Worm (Caenorhabditis elegans): ENCODE measurements around the gene coh-3.

The coh-3 gene

DNA sequence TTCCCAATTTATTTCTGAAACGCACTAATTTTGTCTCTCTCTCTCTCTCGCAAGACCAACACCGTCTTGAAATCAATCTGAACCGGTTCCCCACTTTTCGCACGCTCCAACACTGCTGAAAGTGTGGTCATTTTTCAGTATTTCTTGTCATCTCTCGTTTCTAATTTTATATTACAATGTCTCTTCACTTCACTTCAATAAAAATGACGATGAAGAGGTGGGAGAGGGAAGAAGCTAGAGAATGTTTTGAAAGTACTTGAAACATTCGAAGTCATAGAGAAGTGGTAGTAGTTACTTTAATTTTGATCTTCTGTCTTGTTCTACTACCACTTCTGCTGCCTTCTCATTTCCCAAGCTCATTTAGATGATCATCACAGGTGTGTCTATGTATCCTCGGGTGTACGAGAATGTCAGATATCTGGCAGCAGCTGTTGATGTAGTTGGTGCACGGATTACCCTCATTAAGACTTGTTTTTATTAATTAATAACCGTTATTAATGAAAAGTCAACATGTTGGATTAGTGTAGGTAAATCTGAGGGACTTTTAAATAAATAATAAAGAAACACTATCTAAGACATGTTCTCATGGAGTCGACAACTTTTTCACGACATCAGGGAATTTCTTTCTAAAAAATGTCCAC lies 19.0 kb upstream of the coh-3 start:
- TF ChIP-seq ztf-23 (GFP tag; IDR thresholded peaks at IDR 0.05) (no peak), ref-1 (GFP tag; conservative IDR thresholded peaks at IDR 0.05) (no peak), med-1 (GFP tag; optimal IDR thresholded peaks at IDR 0.05; ENCODE audit: insufficient read depth) (no peak), T22C8.4 (GFP tag; IDR thresholded peaks at IDR 0.05) (no peak), tab-1 (GFP tag; IDR thresholded peaks at IDR 0.05) (no peak), cog-1 (tag; optimal IDR thresholded peaks at IDR 0.05) (no peak), klf-2 (GFP tag; conservative IDR thresholded peaks at IDR 0.05) (no peak), ztf-29 (GFP tag; IDR thresholded peaks at IDR 0.05) (no peak), flt-1 (GFP tag; IDR thresholded peaks at IDR 0.05) (no peak)

DNA sequence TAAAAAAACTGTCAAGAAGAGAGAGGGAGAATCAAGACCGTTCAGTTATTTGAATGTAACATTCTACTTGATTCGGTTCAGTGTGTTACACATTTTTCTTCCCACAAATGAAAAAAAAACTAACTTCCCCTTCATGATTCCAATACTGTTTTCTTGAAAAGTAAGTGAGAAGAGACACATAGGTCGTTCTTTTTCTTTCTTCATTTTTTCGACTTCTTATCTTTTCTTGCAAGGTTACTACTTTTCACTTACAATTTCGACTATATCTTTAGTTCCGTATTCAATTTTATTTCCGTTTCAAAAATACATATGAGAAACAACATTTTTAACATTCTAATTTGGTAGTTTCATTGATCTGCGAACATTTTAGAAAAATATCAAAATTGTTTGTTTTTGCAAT lies 18.0 kb upstream of the coh-3 start:
- TF ChIP-seq ztf-29 (GFP tag; IDR thresholded peaks at IDR 0.05) (no peak), ztf-23 (GFP tag; IDR thresholded peaks at IDR 0.05) (no peak), cog-1 (tag; optimal IDR thresholded peaks at IDR 0.05) (no peak), T22C8.4 (GFP tag; IDR thresholded peaks at IDR 0.05) (no peak), tab-1 (GFP tag; IDR thresholded peaks at IDR 0.05) (no peak), ref-1 (GFP tag; conservative IDR thresholded peaks at IDR 0.05) (no peak), flt-1 (GFP tag; IDR thresholded peaks at IDR 0.05) (no peak)

DNA sequence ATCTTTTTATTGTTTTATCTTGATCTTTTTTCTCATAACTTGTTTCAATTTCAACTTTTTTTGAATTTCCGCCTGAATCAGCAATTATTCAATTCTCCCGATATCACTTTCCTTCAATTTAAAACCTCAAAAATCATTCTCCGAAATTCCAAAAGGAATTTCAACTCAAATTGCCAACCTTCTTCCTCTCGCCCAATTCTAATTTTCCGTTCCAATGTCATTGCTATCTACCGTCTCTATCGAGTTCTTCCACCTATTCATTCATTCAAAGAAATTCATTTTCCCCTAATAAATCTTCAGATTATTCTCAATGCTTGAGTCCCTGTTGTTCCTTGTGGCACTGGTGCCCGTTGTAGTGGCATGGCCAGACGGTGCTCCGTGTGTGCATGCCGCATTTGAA lies 16.4 kb upstream of the coh-3 start, which contains the start of gene F23B12.4:
Gene F23B12.4 (plus strand): TSS at position 301 of the 400 bp plus-strand sequence.
- TF ChIP-seq cog-1 (tag; optimal IDR thresholded peaks at IDR 0.05) (no peak), tab-1 (GFP tag; IDR thresholded peaks at IDR 0.05) (no peak), ztf-23 (GFP tag; IDR thresholded peaks at IDR 0.05) (no peak), ref-1 (GFP tag; conservative IDR thresholded peaks at IDR 0.05) (no peak), ztf-29 (GFP tag; IDR thresholded peaks at IDR 0.05) (no peak), med-1 (GFP tag; optimal IDR thresholded peaks at IDR 0.05; ENCODE audit: insufficient read depth) (no peak), klf-2 (GFP tag; conservative IDR thresholded peaks at IDR 0.05) (no peak), T22C8.4 (GFP tag; IDR thresholded peaks at IDR 0.05) (no peak), flt-1 (GFP tag; IDR thresholded peaks at IDR 0.05) (no peak)

DNA sequence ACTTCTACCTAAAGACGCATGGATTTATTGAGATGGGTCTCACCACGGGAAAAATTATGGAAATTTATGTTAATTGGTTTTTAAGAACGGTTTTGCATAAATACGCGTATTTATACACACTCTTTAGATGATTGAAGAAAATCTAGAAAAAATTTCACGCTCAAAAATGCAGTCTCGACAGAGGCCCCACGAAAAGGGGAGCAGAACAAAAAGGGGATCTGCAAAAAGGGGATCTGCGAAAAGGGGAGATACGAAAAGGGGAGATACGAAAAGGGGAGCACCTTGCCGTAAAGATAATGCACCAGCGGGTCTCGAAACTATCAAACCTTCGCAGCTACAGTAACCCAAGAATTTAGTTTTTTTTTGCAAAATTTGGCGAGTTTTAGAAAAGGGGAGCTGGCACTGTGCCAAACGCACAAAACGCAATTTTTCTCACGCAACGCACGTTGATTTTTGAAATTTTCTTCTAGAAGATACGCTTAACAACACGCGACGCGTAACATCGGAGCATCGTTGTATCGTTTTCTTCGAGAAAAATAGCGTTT lies 13.7 kb upstream of the coh-3 start:
- TF ChIP-seq tab-1 (GFP tag; IDR thresholded peaks at IDR 0.05) (0 out of 2 replicates have a peak, but pooled peaks have one; percentile 14), ztf-23 (GFP tag; IDR thresholded peaks at IDR 0.05) (peak; percentile 63)

DNA sequence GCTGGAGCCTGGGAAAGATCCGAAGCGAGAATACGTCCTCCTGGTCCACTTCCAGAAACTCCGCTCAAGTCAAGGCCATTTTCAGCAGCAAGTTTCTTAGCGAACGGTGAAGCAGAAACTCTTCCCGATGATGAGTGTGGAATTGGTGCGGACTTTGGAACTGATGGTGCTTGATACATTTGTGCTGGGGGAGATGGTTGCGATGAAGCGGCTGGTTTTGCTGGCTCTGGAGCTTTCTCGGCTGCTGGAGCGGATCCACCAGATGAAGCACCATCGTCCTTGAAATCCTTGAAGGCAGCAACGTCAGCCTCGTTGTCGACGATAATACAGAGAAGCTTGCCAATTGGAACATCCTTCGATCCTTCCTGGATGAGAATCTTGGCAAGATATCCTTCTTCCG lies 10.8 kb upstream of the coh-3 start:
- TF ChIP-seq flt-1 (GFP tag; IDR thresholded peaks at IDR 0.05) = no peak
- no peak for TF ChIP-seq ztf-29 (GFP tag; IDR thresholded peaks at IDR 0.05)
- no peak for TF ChIP-seq ztf-23 (GFP tag; IDR thresholded peaks at IDR 0.05)
- TF ChIP-seq cog-1 (tag; optimal IDR thresholded peaks at IDR 0.05) = no peak
- TF ChIP-seq tab-1 (GFP tag; IDR thresholded peaks at IDR 0.05) = no peak
- no peak for TF ChIP-seq med-1 (GFP tag; optimal IDR thresholded peaks at IDR 0.05; ENCODE audit: insufficient read depth)

DNA sequence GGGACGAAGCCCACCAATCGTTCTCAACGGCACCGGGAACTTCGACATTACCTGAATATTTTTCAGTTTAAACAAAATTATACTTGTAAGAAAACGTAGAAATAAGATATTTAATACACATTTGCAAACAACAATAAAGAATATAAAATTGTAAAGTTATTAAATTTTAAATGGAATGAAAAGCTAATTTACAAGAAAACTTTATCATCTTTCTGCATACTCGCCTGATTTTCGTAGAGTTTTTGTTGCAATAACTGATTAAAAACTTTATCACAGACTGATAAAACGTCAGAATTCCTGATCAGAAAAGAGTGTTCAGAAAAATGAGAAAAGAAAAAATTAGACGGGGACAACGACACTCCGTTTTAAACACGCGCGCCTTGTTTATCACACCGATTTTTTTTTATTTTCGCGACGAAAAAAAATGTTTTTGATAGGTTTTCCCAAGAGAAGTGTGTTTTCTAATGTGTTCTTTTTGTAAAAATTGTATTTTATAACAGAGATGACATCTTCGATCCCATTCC lies 9.9 kb upstream of the coh-3 start, which contains the start of the genes dlat-1 and fntb-1:
Gene dlat-1 (minus strand): TSS at position 51 of the 524 bp plus-strand sequence.
Gene fntb-1 (plus strand): TSS at position 412 of the 524 bp plus-strand sequence.
- no peak for TF ChIP-seq cog-1 (tag; optimal IDR thresholded peaks at IDR 0.05)
- TF ChIP-seq med-1 (GFP tag; optimal IDR thresholded peaks at IDR 0.05; ENCODE audit: insufficient read depth) = no peak
- TF ChIP-seq tab-1 (GFP tag; IDR thresholded peaks at IDR 0.05) = no peak
- TF ChIP-seq klf-2 (GFP tag; conservative IDR thresholded peaks at IDR 0.05) = no peak
- TF ChIP-seq ref-1 (GFP tag; conservative IDR thresholded peaks at IDR 0.05) = no peak
- no peak for TF ChIP-seq flt-1 (GFP tag; IDR thresholded peaks at IDR 0.05)
- no peak for TF ChIP-seq T22C8.4 (GFP tag; IDR thresholded peaks at IDR 0.05)
- no peak for TF ChIP-seq ztf-23 (GFP tag; IDR thresholded peaks at IDR 0.05)
- TF ChIP-seq ztf-29 (GFP tag; IDR thresholded peaks at IDR 0.05) = no peak

DNA sequence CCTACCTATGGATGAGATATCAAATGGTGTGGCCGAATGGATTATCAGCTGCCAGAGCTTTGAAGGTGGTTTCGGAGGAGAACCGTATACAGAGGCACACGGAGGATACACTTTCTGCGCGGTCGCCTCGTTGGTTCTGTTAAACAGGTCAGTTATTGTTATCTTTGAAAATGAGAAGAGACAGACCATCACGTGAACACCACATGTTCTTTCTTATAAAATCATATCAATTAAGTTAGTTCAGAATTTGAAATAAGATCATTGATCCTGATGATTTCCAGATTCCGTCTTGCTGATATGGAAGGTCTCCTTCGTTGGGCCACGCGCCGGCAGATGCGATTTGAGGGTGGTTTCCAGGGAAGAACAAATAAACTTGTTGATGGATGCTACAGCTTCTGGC lies 8.6 kb upstream of the coh-3 start:
- TF ChIP-seq ref-1 (GFP tag; conservative IDR thresholded peaks at IDR 0.05) (no peak), tab-1 (GFP tag; IDR thresholded peaks at IDR 0.05) (no peak), T22C8.4 (GFP tag; IDR thresholded peaks at IDR 0.05) (no peak), klf-2 (GFP tag; conservative IDR thresholded peaks at IDR 0.05) (no peak), ztf-23 (GFP tag; IDR thresholded peaks at IDR 0.05) (no peak), med-1 (GFP tag; optimal IDR thresholded peaks at IDR 0.05; ENCODE audit: insufficient read depth) (no peak), flt-1 (GFP tag; IDR thresholded peaks at IDR 0.05) (no peak), ztf-29 (GFP tag; IDR thresholded peaks at IDR 0.05) (no peak), cog-1 (tag; optimal IDR thresholded peaks at IDR 0.05) (no peak)

DNA sequence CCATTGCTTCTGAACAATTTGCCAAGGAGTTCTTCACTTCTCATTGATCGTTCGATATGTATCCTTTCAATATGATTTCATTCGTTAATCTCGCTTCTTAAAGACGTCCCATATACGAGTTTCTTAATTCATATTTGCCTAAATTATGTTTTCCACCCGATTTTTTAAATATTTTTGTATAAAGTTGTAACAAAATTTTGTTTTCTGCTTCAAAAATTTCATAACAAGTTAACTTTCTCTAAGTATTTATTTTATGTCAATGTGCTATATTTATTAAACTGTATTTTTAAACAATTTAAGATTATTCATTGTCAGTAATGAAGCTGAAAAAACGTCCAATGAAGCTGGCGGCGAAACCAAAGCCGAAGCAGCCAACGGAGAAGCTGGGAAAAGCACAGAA lies 7.8 kb upstream of the coh-3 start, which contains the start of gene F23B12.7:
Gene F23B12.7 (plus strand): TSS at position 301 of the 400 bp plus-strand sequence.
- no peak for TF ChIP-seq tab-1 (GFP tag; IDR thresholded peaks at IDR 0.05)
- TF ChIP-seq T22C8.4 (GFP tag; IDR thresholded peaks at IDR 0.05) = no peak

DNA sequence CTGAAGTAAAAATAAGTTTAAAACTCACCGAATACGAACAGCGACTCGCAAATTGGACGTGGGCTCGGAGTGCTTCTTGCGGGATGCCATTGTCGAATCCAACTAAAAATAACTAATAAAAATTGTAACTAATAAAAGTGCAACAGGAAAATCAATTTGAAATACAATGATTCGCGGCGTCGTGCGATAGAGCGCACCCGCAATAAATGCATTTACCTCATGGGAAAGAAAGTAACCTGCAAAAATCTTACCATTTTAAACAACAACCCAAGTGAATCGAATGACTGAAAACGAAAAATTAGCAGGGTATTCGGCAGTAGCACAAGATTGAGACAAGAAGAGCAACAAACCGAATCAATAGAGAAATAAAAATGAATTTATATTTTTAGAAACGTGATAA lies 596 bp upstream of the coh-3 start, which contains the start of gene bmk-1:
Gene bmk-1 (minus strand): TSS at position 359 of the 400 bp plus-strand sequence.
- no peak for TF ChIP-seq ref-1 (GFP tag; conservative IDR thresholded peaks at IDR 0.05)
- no peak for TF ChIP-seq flt-1 (GFP tag; IDR thresholded peaks at IDR 0.05)
- TF ChIP-seq med-1 (GFP tag; optimal IDR thresholded peaks at IDR 0.05; ENCODE audit: insufficient read depth) = no peak
- TF ChIP-seq ztf-23 (GFP tag; IDR thresholded peaks at IDR 0.05) = no peak
- TF ChIP-seq klf-2 (GFP tag; conservative IDR thresholded peaks at IDR 0.05) = no peak
- TF ChIP-seq ztf-29 (GFP tag; IDR thresholded peaks at IDR 0.05) = no peak
- no peak for TF ChIP-seq cog-1 (tag; optimal IDR thresholded peaks at IDR 0.05)
- TF ChIP-seq T22C8.4 (GFP tag; IDR thresholded peaks at IDR 0.05) = no peak
- TF ChIP-seq tab-1 (GFP tag; IDR thresholded peaks at IDR 0.05) = no peak

DNA sequence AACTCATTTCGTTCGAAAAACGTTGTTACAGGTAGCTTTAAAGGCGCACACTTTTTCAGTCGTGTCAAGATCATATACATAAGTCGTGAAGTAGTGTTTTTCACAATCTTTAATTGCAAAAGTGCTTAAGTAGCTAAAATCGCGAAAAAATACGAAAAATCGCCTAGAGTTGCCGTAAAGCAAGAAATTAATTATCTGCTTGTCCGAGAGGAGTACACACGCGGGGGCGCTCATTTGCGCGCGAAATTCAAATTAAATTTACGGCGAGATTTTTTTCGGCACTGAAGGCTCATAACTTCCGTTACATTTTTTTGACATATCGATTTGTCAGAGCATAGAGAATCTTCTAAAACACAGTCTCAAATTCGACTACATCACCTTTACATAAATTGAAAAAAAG lies 2.9 kb downstream of the coh-3 start:
- TF ChIP-seq flt-1 (GFP tag; IDR thresholded peaks at IDR 0.05) = no peak
- no peak for TF ChIP-seq cog-1 (tag; optimal IDR thresholded peaks at IDR 0.05)
- no peak for TF ChIP-seq klf-2 (GFP tag; conservative IDR thresholded peaks at IDR 0.05)
- no peak for TF ChIP-seq tab-1 (GFP tag; IDR thresholded peaks at IDR 0.05)
- TF ChIP-seq ztf-23 (GFP tag; IDR thresholded peaks at IDR 0.05) = no peak
- TF ChIP-seq med-1 (GFP tag; optimal IDR thresholded peaks at IDR 0.05; ENCODE audit: insufficient read depth) = no peak
- TF ChIP-seq ref-1 (GFP tag; conservative IDR thresholded peaks at IDR 0.05) = no peak
- TF ChIP-seq ztf-29 (GFP tag; IDR thresholded peaks at IDR 0.05) = no peak
- TF ChIP-seq T22C8.4 (GFP tag; IDR thresholded peaks at IDR 0.05) = no peak
